Fruit fly (Drosophila melanogaster): ENCODE results near the gene CG5854.
A peak's percentile ranks its signal among the peaks of the same experiment; 100 is the strongest.

The CG5854 gene

DNA sequence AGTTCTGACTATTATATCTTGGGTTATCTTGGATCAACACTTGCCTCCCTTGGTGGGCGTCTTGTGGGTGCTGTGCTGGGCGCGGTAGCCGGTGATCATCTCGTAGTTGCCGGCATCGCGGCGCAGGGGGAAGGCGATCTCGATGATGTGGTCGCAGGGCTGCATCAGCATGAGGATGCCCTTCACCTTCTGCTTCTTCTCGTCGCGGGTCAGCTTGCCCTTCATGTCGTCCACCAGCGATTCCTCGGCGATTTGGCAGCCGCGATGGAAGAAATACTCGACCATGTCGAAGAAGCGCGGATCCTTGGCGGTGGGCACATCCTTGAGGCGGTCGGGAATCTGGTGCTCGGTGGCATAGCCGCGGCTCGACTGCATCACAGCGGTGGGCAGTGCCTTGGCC, 8.8 kb downstream of the CG5854 start (continued):
- peak; percentile 10 for TF ChIP-seq CHES-1-like (GFP tag; optimal IDR thresholded peaks at IDR 0.05)
- TF ChIP-seq BEAF-32 (GFP tag; optimal IDR thresholded peaks at IDR 0.05), result no peak
- TF ChIP-seq Camta (GFP tag; optimal IDR thresholded peaks at IDR 0.05), result peak; percentile 26
- TF ChIP-seq CG8478 (optimal IDR thresholded peaks at IDR 0.05), result peak; percentile 13
- TF ChIP-seq CG12071 (GFP tag; optimal IDR thresholded peaks at IDR 0.05), result no peak
- TF ChIP-seq CG16863 (GFP tag; optimal IDR thresholded peaks at IDR 0.05), result no peak
- no peak for TF ChIP-seq CG17359 (tag; optimal IDR thresholded peaks at IDR 0.05)
- no peak for TF ChIP-seq unc-4 (GFP tag; IDR thresholded peaks at IDR 0.05; ENCODE audit: partially characterized antibody)
- TF ChIP-seq NC2β (GFP tag; optimal IDR thresholded peaks at IDR 0.05), result no peak

DNA sequence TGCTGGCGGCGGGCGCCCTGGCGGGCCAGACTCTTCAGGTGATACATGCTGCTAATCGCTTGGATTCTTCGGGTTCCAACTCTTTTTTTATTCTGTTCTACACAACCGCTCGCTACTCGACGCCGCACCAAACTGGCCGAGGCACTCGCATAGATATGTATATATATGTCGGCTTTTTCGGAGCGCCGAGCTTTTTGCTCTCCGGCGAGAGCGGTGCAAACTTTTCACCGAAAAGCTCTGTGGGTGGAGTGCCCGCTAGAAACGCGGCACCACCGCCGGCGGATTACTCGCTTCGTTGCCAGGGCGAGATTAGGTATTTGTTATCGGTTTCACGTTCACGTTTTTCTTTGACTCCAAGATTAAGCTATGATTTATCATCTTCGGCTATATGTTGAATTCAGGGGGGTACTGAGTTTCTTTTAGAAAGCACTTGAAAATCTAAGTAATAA, 9.3 kb downstream of the CG5854 start, which contains the start of gene Gdh:
Gene Gdh, minus strand, starts transcription at position 137 of the 449 bp plus-strand sequence.
- TF ChIP-seq Atf6 (GFP tag; IDR thresholded peaks at IDR 0.05) (peak; percentile 55), NK7.1 (GFP tag; optimal IDR thresholded peaks at IDR 0.05) (no peak), rib (GFP tag; IDR thresholded peaks at IDR 0.05) (0 out of 2 replicates have a peak, but pooled peaks have one; percentile 49), her (GFP tag; optimal IDR thresholded peaks at IDR 0.05) (peak; percentile 3), jumu (GFP tag; optimal IDR thresholded peaks at IDR 0.05) (no peak), Max (GFP tag; optimal IDR thresholded peaks at IDR 0.05) (peak; percentile 15), Hmr (GFP tag; optimal IDR thresholded peaks at IDR 0.05) (peak; percentile 9), NC2β (GFP tag; optimal IDR thresholded peaks at IDR 0.05) (no peak), CrebB (tag; optimal IDR thresholded peaks at IDR 0.05) (peak; percentile 41), Dll (GFP tag; IDR thresholded peaks at IDR 0.05; ENCODE audit: partially characterized antibody) (no peak), TFAM (GFP tag; optimal IDR thresholded peaks at IDR 0.05) (no peak), ato (GFP tag; IDR thresholded peaks at IDR 0.05; ENCODE audit: partially characterized antibody) (0 out of 2 replicates have a peak, but pooled peaks have one; percentile 7), toy (GFP tag; IDR thresholded peaks at IDR 0.05) (no peak), NFAT (GFP tag; IDR thresholded peaks at IDR 0.05) (peak; percentile 59), Meics (GFP tag; optimal IDR thresholded peaks at IDR 0.05) (peak; percentile 18), nerfin-2 (GFP tag; IDR thresholded peaks at IDR 0.05; ENCODE audit: partially characterized antibody) (no peak), pum (GFP tag; optimal IDR thresholded peaks at IDR 0.05) (no peak), CG15269 (tag; optimal IDR thresholded peaks at IDR 0.05) (peak; percentile 22), tup (GFP tag; optimal IDR thresholded peaks at IDR 0.05) (no peak), Elba2 (GFP tag; optimal IDR thresholded peaks at IDR 0.05) (no peak), Atf-2 (GFP tag; optimal IDR thresholded peaks at IDR 0.05) (no peak), CG2199 (GFP tag; IDR thresholded peaks at IDR 0.05) (no peak), Dip2 (GFP tag; IDR thresholded peaks at IDR 0.05) (no peak), vvl (GFP tag; IDR thresholded peaks at IDR 0.05) (peak; percentile 65), odd (GFP tag; optimal IDR thresholded peaks at IDR 0.05) (no peak), wor (GFP tag; IDR thresholded peaks at IDR 0.05) (no peak), CG1233 (GFP tag; optimal IDR thresholded peaks at IDR 0.05) (no peak), nmo (GFP tag; optimal IDR thresholded peaks at IDR 0.05) (no peak), Ssrp (tag; optimal IDR thresholded peaks at IDR 0.05) (no peak), yki (optimal IDR thresholded peaks at IDR 0.05) (no peak), sc (optimal IDR thresholded peaks at IDR 0.05) (no peak), sc (GFP tag; optimal IDR thresholded peaks at IDR 0.05) (no peak), ken (GFP tag; IDR thresholded peaks at IDR 0.05) (peak; percentile 11; the same call in 1 of the 3 replicates), CG12219 (GFP tag; optimal IDR thresholded peaks at IDR 0.05) (peak; percentile 30), ap (GFP tag; IDR thresholded peaks at IDR 0.05) (no peak), CG2712 (tag; optimal IDR thresholded peaks at IDR 0.05) (peak; percentile 27), ind (GFP tag; optimal IDR thresholded peaks at IDR 0.05) (no peak), Gug (GFP tag; IDR thresholded peaks at IDR 0.05) (no peak), CG4854 (GFP tag; optimal IDR thresholded peaks at IDR 0.05) (no peak), slbo (GFP tag; IDR thresholded peaks at IDR 0.05) (0 out of 2 replicates have a peak, but pooled peaks have one; percentile 43), HLH4C (GFP tag; IDR thresholded peaks at IDR 0.05; ENCODE audit: partially characterized antibody) (peak; percentile 51; the same call in 1 of the 3 replicates), CG13424 (tag; optimal IDR thresholded peaks at IDR 0.05) (peak; percentile 5), Abd-B (GFP tag; optimal IDR thresholded peaks at IDR 0.05) (no peak)
